Worm (Caenorhabditis elegans) whole organism, late embryonic: Measurements from ENCODE around the gene W04E12.3.
A peak's percentile ranks its signal among the peaks of the same experiment; 100 is the strongest.

Experiments used
- C38D4.7 ChIP-seq: fragments of 200-800 bp; sonication (Bioruptor generic); optimal IDR thresholded peaks from 2 replicates; lab custom pipeline; 2018; ENCODE audit warnings: mild to moderate bottlenecking, missing genetic modification characterization, moderate library complexity, missing compliant biosample characterization
- K09A11.1 ChIP-seq: sonication (generic microtip); optimal IDR thresholded peaks from 2 replicates; lab custom pipeline; 2017; ENCODE audit warnings: antibody characterized with exemption, mild to moderate bottlenecking, missing genetic modification characterization, missing compliant biosample characterization; ENCODE audit not compliant: insufficient read depth
- ahr-1 ChIP-seq: sonication (generic microtip); optimal IDR thresholded peaks from 2 replicates; lab custom pipeline; 2016; ENCODE audit warnings: missing genetic modification characterization, missing compliant biosample characterization
- ama-1 ChIP-seq: fragments of 150-350 bp; optimal IDR thresholded peaks from 2 replicates; lab custom pipeline; 2014
- ceh-22 ChIP-seq: sonication (generic microtip); optimal IDR thresholded peaks from 2 replicates; lab custom pipeline; 2017; ENCODE audit warnings: missing biosample characterization, missing genetic modification characterization
- ceh-24 ChIP-seq: sonication (generic microtip); optimal IDR thresholded peaks from 2 replicates; lab custom pipeline; 2016; ENCODE audit warnings: mild to moderate bottlenecking, missing genetic modification characterization, missing compliant biosample characterization
- ceh-30 ChIP-seq: fragments of 150-350 bp; optimal IDR thresholded peaks from 2 replicates; lab custom pipeline; 2014; ENCODE audit warnings: missing biosample characterization, missing genetic modification characterization
- ceh-34 ChIP-seq: sonication (generic microtip); optimal IDR thresholded peaks from 2 replicates; lab custom pipeline; 2016; ENCODE audit warnings: mild to moderate bottlenecking, missing genetic modification characterization, missing compliant biosample characterization
- ceh-6 ChIP-seq: fragments of 200-800 bp; sonication (Bioruptor generic); optimal IDR thresholded peaks from 2 replicates; lab custom pipeline; 2018; ENCODE audit warnings: mild to moderate bottlenecking, missing genetic modification characterization, missing compliant biosample characterization
- ceh-9 ChIP-seq: sonication (generic microtip); optimal IDR thresholded peaks from 2 replicates; lab custom pipeline; 2016; ENCODE audit warnings: mild to moderate bottlenecking, missing genetic modification characterization, inconsistent platforms, missing compliant biosample characterization
- dmd-4 ChIP-seq: sonication (generic microtip); optimal IDR thresholded peaks from 2 replicates; lab custom pipeline; 2016; ENCODE audit warnings: borderline replicate concordance, missing genetic modification characterization, missing compliant biosample characterization
- dve-1 ChIP-seq: sonication (generic microtip); optimal IDR thresholded peaks from 2 replicates; lab custom pipeline; 2017; ENCODE audit warnings: antibody characterized with exemption, mild to moderate bottlenecking, missing genetic modification characterization, missing compliant biosample characterization
- ets-4 ChIP-seq: sonication (generic microtip); optimal IDR thresholded peaks from 2 replicates; lab custom pipeline; 2016; ENCODE audit warnings: missing genetic modification characterization, missing compliant biosample characterization
- fax-1 ChIP-seq: sonication (generic microtip); optimal IDR thresholded peaks from 2 replicates; lab custom pipeline; 2016; ENCODE audit warnings: missing genotype, missing genetic modification characterization, missing compliant biosample characterization
- gmeb-2 ChIP-seq: sonication (generic microtip); optimal IDR thresholded peaks from 2 replicates; lab custom pipeline; 2016; ENCODE audit warnings: missing genetic modification characterization, inconsistent platforms, missing compliant biosample characterization
- hlh-13 ChIP-seq: fragments of 200-800 bp; sonication (Bioruptor generic); optimal IDR thresholded peaks from 2 replicates; lab custom pipeline; 2018; ENCODE audit warnings: mild to moderate bottlenecking, missing genetic modification characterization, missing compliant biosample characterization
- hlh-15 ChIP-seq: sonication (generic microtip); optimal IDR thresholded peaks from 2 replicates; lab custom pipeline; 2016; ENCODE audit warnings: missing genetic modification characterization, missing compliant biosample characterization
- hlh-30 ChIP-seq: sonication (generic microtip); optimal IDR thresholded peaks from 2 replicates; lab custom pipeline; 2017; ENCODE audit warnings: antibody characterized with exemption, missing genetic modification characterization, missing compliant biosample characterization; ENCODE audit not compliant: insufficient read depth
- hlh-8 ChIP-seq: sonication (generic microtip); optimal IDR thresholded peaks from 2 replicates; lab custom pipeline; 2016; ENCODE audit warnings: missing genotype, missing genetic modification characterization, missing compliant biosample characterization
- lim-6 ChIP-seq: sonication (generic microtip); optimal IDR thresholded peaks from 2 replicates; lab custom pipeline; 2016; ENCODE audit warnings: missing genetic modification characterization, missing compliant biosample characterization
- lin-11 ChIP-seq: fragments of 200-800 bp; sonication (Bioruptor generic); optimal IDR thresholded peaks from 2 replicates; lab custom pipeline; 2018; ENCODE audit warnings: mild to moderate bottlenecking, missing genetic modification characterization, missing compliant biosample characterization
- mec-3 ChIP-seq: sonication (generic microtip); optimal IDR thresholded peaks from 2 replicates; lab custom pipeline; 2016; ENCODE audit warnings: borderline replicate concordance, missing genetic modification characterization, missing compliant biosample characterization
- nfya-1 ChIP-seq: sonication (generic microtip); optimal IDR thresholded peaks from 2 replicates; lab custom pipeline; 2017; ENCODE audit warnings: missing genetic modification characterization, mild to moderate bottlenecking, missing compliant biosample characterization, antibody characterized with exemption, moderate library complexity
- npax-4 ChIP-seq: sonication (generic microtip); optimal IDR thresholded peaks from 2 replicates; lab custom pipeline; 2016; ENCODE audit warnings: missing genetic modification characterization, missing compliant biosample characterization
- odd-2 ChIP-seq: sonication (generic microtip); optimal IDR thresholded peaks from 2 replicates; lab custom pipeline; 2017; ENCODE audit warnings: antibody characterized with exemption, mild to moderate bottlenecking, missing genetic modification characterization, missing compliant biosample characterization
- pag-3 ChIP-seq: sonication (generic microtip); optimal IDR thresholded peaks from 2 replicates; lab custom pipeline; 2016; ENCODE audit warnings: missing compliant biosample characterization, missing genetic modification characterization, borderline replicate concordance
- pat-9 ChIP-seq: fragments of 200-800 bp; sonication (Bioruptor generic); optimal IDR thresholded peaks from 2 replicates; lab custom pipeline; 2018; ENCODE audit warnings: mild to moderate bottlenecking, missing genetic modification characterization, moderate library complexity, missing compliant biosample characterization
- pha-4 ChIP-seq: fragments of 150-350 bp; optimal IDR thresholded peaks from 2 replicates; lab custom pipeline; 2018; ENCODE audit warnings: missing biosample characterization, missing genetic modification reagents, missing genetic modification characterization
- pros-1 ChIP-seq: fragments of 150-350 bp; optimal IDR thresholded peaks from 2 replicates; lab custom pipeline; 2014; ENCODE audit warnings: missing biosample characterization, missing genetic modification reagents, missing genetic modification characterization
- sox-4 ChIP-seq: sonication (generic microtip); optimal IDR thresholded peaks from 2 replicates; lab custom pipeline; 2017; ENCODE audit warnings: mild to moderate bottlenecking, missing genetic modification characterization, inconsistent platforms, missing compliant biosample characterization
- ttx-3 ChIP-seq: sonication (generic microtip); optimal IDR thresholded peaks from 2 replicates; lab custom pipeline; 2016; ENCODE audit warnings: missing genetic modification reagents, missing genetic modification characterization, missing compliant biosample characterization
- unc-42 ChIP-seq: sonication (generic microtip); optimal IDR thresholded peaks from 2 replicates; lab custom pipeline; 2016; ENCODE audit warnings: missing genotype, missing genetic modification characterization, missing compliant biosample characterization
- unc-55 ChIP-seq: sonication (generic microtip); optimal IDR thresholded peaks from 2 replicates; lab custom pipeline; 2017; ENCODE audit warnings: missing biosample characterization, missing genetic modification reagents, missing genetic modification characterization
- unc-86 ChIP-seq: sonication (generic microtip); optimal IDR thresholded peaks from 2 replicates; lab custom pipeline; 2016; ENCODE audit warnings: missing genetic modification characterization, missing compliant biosample characterization
- ztf-16 ChIP-seq: sonication (generic microtip); optimal IDR thresholded peaks from 2 replicates; lab custom pipeline; 2017; ENCODE audit warnings: missing genetic modification characterization, missing compliant biosample characterization

Gene W04E12.3

DNA sequence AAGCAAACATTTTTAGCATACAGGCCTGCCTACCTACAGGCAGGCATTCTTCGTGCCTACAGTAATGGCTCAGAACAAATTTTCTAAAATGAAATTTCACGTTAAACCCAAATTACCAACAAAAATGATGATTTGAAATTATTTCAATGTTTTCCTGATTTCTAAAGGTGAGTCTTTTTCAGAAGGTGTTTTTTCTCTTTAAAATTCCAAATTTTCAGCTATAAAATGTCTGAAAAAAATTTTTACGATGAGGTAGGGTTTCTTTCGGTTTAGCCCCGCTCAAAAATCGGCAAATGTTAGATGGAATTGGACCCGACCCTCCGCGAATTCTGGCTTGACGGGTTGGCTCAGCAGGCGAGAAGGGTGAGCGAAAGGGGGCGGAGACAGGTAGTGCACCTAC is 4.1 kb downstream of the W04E12.3 start, which contains the start of gene W04E12.5:
Gene W04E12.5 (plus strand): TSS at position 301 of the 400 bp plus-strand sequence.
- TF ChIP-seq unc-55 (GFP tag; lab: Kevin White, UChicago): no peak
- no peak for TF ChIP-seq sox-4 (tag; lab: Kevin White, UChicago)
- TF ChIP-seq lin-11 (tag; lab: Kevin White, UChicago): no peak
- TF ChIP-seq ceh-22: no peak
- TF ChIP-seq unc-42: no peak
- TF ChIP-seq nfya-1 (tag; lab: Kevin White, UChicago): no peak
- no peak for TF ChIP-seq hlh-15
- TF ChIP-seq pat-9: no peak
- no peak for TF ChIP-seq ceh-24 (tag; lab: Kevin White, UChicago)
- TF ChIP-seq unc-86: no peak
- TF ChIP-seq ets-4: no peak

ce11 chrV:19747144-19747543 is 5.4 kb downstream of the W04E12.3 start:
- TF ChIP-seq ceh-6 (GFP tag; lab: Kevin White, UChicago) (no peak), dve-1 (tag; lab: Kevin White, UChicago) (peak; percentile 99)
- TF ChIP-seq, all 69 proteins: peak for 1

- TF ChIP-seq ahr-1 (tag; lab: Kevin White, UChicago) (no peak), K09A11.1 (tag; lab: Kevin White, UChicago) (no peak), pros-1 (tag; lab: Kevin White, UChicago) (no peak)
These were observed 9.4 kb downstream of the W04E12.3 start, which contains the start of gene clec-49 for ce11 chrV:19751124-19751523. clec-49 (minus strand) TSS chrV:19751226.

- TF ChIP-seq unc-42 (no peak), hlh-30 (no peak), fax-1 (no peak), hlh-13 (GFP tag; lab: Kevin White, UChicago) (no peak), pag-3 (tag; lab: Kevin White, UChicago) (peak; percentile 38), ttx-3 (tag; lab: Kevin White, UChicago) (no peak)
- TF ChIP-seq, all 69 proteins: peak for 1
These were observed 11.1 kb downstream of the W04E12.3 start for ce11 chrV:19752879-19753278.

DNA sequence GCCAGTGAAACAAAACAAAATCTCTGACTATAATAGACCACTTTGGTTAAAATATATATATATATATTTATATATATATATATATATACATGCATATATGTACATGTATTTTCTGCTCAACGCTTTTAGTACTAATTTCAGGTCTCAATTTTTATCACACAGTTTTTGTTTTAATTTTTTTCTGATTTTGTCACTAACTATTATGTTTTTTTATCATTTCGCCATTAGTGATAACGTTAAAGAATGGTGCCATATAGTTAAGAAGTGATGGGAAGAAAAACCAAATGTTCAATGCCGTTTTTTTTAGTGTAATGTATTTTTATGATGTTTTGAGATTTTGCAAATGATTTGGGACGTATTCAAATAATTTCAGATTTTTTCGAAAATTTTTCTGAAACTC is 12.6 kb downstream of the W04E12.3 start:
- TF ChIP-seq ceh-9 (tag; lab: Kevin White, UChicago) (no peak), lim-6 (tag; lab: Kevin White, UChicago) (no peak), gmeb-2 (tag; lab: Kevin White, UChicago) (no peak)

DNA sequence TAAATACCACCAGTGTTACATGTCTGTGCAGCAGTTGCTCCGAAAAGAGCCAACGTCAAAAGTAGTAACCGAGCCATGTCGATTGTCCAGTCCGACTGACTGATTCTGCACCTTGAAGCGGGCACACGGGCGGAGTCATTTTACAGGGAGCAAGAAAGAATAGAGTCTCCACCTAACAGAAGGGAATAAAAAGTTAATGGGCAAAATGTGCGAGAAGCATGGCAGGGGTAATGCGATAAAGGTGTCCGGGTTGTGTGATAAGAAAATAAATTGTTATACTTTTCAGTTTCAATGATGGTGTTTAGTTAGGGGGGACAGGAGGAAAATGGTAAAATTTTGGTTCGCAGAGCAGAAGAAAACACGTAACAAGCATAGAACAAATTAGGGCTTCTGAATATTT is 13.5 kb downstream of the W04E12.3 start, which contains the start of gene clec-50:
Gene clec-50 (minus strand): TSS at position 109 of the 400 bp plus-strand sequence.
- TF ChIP-seq mec-3 (no peak), unc-42 (no peak), pha-4 (tag; lab: Kevin White, UChicago) (no peak), nfya-1 (tag; lab: Kevin White, UChicago) (no peak), hlh-8 (no peak), C38D4.7 (no peak), ztf-16 (no peak), K09A11.1 (tag; lab: Kevin White, UChicago) (no peak), ceh-34 (tag; lab: Kevin White, UChicago) (no peak), odd-2 (tag; lab: Kevin White, UChicago) (no peak), ceh-22 (no peak)

DNA sequence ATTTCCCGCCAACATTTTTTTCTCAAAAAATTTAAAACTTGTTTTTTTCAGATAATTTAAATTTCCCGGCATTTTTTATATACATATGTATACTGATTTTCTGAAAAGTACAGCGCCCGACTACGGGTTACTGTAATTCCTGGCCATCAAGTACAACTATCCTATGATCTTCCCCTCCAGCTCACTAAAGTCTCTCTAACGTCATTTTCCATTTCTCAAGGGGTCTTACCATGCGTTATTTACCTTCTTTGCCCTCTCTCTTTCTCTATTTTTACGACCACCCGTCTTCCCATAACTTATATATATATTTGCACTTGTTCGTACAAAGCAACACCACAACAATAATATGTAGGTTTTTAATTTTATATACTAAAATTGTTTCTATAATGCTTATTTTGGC is 14.5 kb downstream of the W04E12.3 start, which contains the start of gene W04E12.9:
Gene W04E12.9 (plus strand): TSS at position 301 of the 400 bp plus-strand sequence.
- no peak for TF ChIP-seq ceh-30 (tag; lab: Kevin White, UChicago)
- no peak for TF ChIP-seq lim-6 (tag; lab: Kevin White, UChicago)
- no peak for TF ChIP-seq ama-1 (lab: Kevin White, UChicago)
- TF ChIP-seq unc-86: no peak
- no peak for TF ChIP-seq npax-4 (tag; lab: Kevin White, UChicago)
- no peak for TF ChIP-seq dmd-4 (tag; lab: Kevin White, UChicago)
- no peak for TF ChIP-seq ets-4
- TF ChIP-seq ceh-6 (GFP tag; lab: Kevin White, UChicago): no peak
- TF ChIP-seq odd-2 (tag; lab: Kevin White, UChicago): no peak
